Worm (Caenorhabditis elegans) whole organism, young adult: ENCODE data around the gene tbc-12.

ENCODE experiments used
- B0336.3 ChIP-seq: fragments of 200-800 bp; sonication (Bioruptor generic); IDR thresholded peaks from 2 replicates; pipeline ENCODE4 v1.3.6; 2022; ENCODE audit warnings: missing genetic modification characterization, missing compliant biosample characterization
- D2030.7 ChIP-seq: fragments of 200-800 bp; sonication (Bioruptor generic); IDR thresholded peaks from 2 replicates; pipeline ENCODE4 v1.3.6; 2022; ENCODE audit warnings: missing genetic modification reagents, missing genetic modification characterization, missing compliant biosample characterization
- F33H1.4 ChIP-seq: fragments of 200-800 bp; sonication (Bioruptor generic); IDR thresholded peaks from 2 replicates; pipeline ENCODE4 v1.3.6; 2022; ENCODE audit warnings: missing genetic modification reagents, missing genetic modification characterization, missing compliant biosample characterization
- F39B2.1 ChIP-seq: fragments of 200-800 bp; sonication (Bioruptor generic); IDR thresholded peaks from 2 replicates; pipeline ENCODE4 v1.3.6; 2022; ENCODE audit warnings: missing genetic modification reagents, missing genetic modification characterization, missing compliant biosample characterization
- F49E8.2 ChIP-seq: sonication (generic microtip); optimal IDR thresholded peaks from 3 replicates; lab custom pipeline; 2017; ENCODE audit warnings: missing genetic modification characterization, mild to moderate bottlenecking, missing compliant biosample characterization, antibody characterized with exemption, moderate library complexity; ENCODE audit not compliant: insufficient read depth
- F57A8.1 ChIP-seq: fragments of 200-800 bp; sonication (Bioruptor generic); optimal IDR thresholded peaks from 2 replicates; lab custom pipeline; 2018; ENCODE audit warnings: mild to moderate bottlenecking, missing genetic modification characterization, moderate library complexity, missing compliant biosample characterization
- T07F8.4 ChIP-seq: sonication (generic microtip); optimal IDR thresholded peaks from 2 replicates; lab custom pipeline; 2016; ENCODE audit warnings: mild to moderate bottlenecking, missing genetic modification characterization, moderate library complexity, missing compliant biosample characterization
- Y53F4B.3 ChIP-seq: fragments of 200-800 bp; sonication (Bioruptor generic); IDR thresholded peaks from 2 replicates; pipeline ENCODE4 v1.3.6; 2022; ENCODE audit warnings: missing genetic modification reagents, missing genetic modification characterization, missing compliant biosample characterization
- Y79H2A.3 ChIP-seq: fragments of 200-800 bp; sonication (Bioruptor generic); conservative IDR thresholded peaks from 2 replicates; pipeline ENCODE4 v1.3.6; 2022; ENCODE audit warnings: missing genetic modification reagents, missing genetic modification characterization, missing compliant biosample characterization
- Y95B8A.8 ChIP-seq: fragments of 200-800 bp; sonication (Bioruptor generic); IDR thresholded peaks from 2 replicates; pipeline ENCODE4 v1.3.6; 2022; ENCODE audit warnings: missing genetic modification reagents, missing genetic modification characterization, missing compliant biosample characterization
- akir-1 ChIP-seq: fragments of 200-800 bp; sonication (Bioruptor generic); optimal IDR thresholded peaks from 2 replicates; lab custom pipeline; 2018; ENCODE audit warnings: mild to moderate bottlenecking, missing genetic modification characterization, moderate library complexity, missing compliant biosample characterization
- ama-1 ChIP-seq, 3 experiments: fragments of 150-350 bp in 1 of 3; sonication (generic microtip) in 2 of 3; optimal IDR thresholded peaks; 2 replicates each; lab custom pipeline; 2014 to 2018; ENCODE audit warnings: missing biosample characterization in 2 of 3, missing genetic modification characterization in 2 of 3, missing genetic modification reagents in 2 of 3
- aptf-2 ChIP-seq: fragments of 200-800 bp; sonication (Bioruptor generic); conservative IDR thresholded peaks from 2 replicates; pipeline ENCODE4 v1.3.6; 2022; ENCODE audit warnings: missing genetic modification reagents, missing genetic modification characterization, missing compliant biosample characterization
- attf-3 ChIP-seq: fragments of 200-800 bp; sonication (Bioruptor generic); conservative IDR thresholded peaks from 2 replicates; pipeline ENCODE4 v1.3.6; 2022; ENCODE audit warnings: missing genetic modification reagents, missing genetic modification characterization, missing compliant biosample characterization
- attf-5 ChIP-seq: fragments of 200-800 bp; sonication (Bioruptor generic); optimal IDR thresholded peaks from 2 replicates; lab custom pipeline; 2018; ENCODE audit warnings: mild to moderate bottlenecking, missing genetic modification characterization, missing compliant biosample characterization
- attf-6 ChIP-seq: fragments of 200-800 bp; sonication (Bioruptor generic); IDR thresholded peaks from 2 replicates; pipeline ENCODE4 v1.3.6; 2022; ENCODE audit warnings: missing genetic modification reagents, missing genetic modification characterization, missing compliant biosample characterization
- bed-2 ChIP-seq: fragments of 200-800 bp; sonication (Bioruptor generic); IDR thresholded peaks from 2 replicates; pipeline ENCODE4 v1.3.6; 2022; ENCODE audit warnings: missing genetic modification reagents, missing genetic modification characterization, missing compliant biosample characterization
- cebp-2 ChIP-seq: fragments of 200-800 bp; sonication (Bioruptor generic); IDR thresholded peaks from 2 replicates; pipeline ENCODE4 v1.3.6; 2022; ENCODE audit warnings: missing genetic modification characterization, missing compliant biosample characterization
- ceh-100 ChIP-seq: fragments of 200-800 bp; sonication (Bioruptor generic); IDR thresholded peaks from 2 replicates; pipeline ENCODE4 v1.3.6; 2022; ENCODE audit warnings: missing genetic modification reagents, missing genetic modification characterization, missing compliant biosample characterization
- ceh-40 ChIP-seq: fragments of 200-800 bp; sonication (Bioruptor generic); IDR thresholded peaks from 2 replicates; pipeline ENCODE4 v1.3.6; 2022; ENCODE audit warnings: missing genetic modification characterization, missing compliant biosample characterization
- ceh-58 ChIP-seq: fragments of 200-800 bp; sonication (Bioruptor generic); IDR thresholded peaks from 2 replicates; pipeline ENCODE4 v1.3.6; 2022; ENCODE audit warnings: missing genetic modification characterization, missing compliant biosample characterization
- chd-7 ChIP-seq: sonication (generic microtip); optimal IDR thresholded peaks from 2 replicates; lab custom pipeline; 2016; ENCODE audit warnings: mild to moderate bottlenecking, missing genetic modification characterization, moderate library complexity, missing compliant biosample characterization
- die-1 ChIP-seq: sonication (generic microtip); optimal IDR thresholded peaks from 2 replicates; lab custom pipeline; 2016; ENCODE audit warnings: missing genotype, mild to moderate bottlenecking, missing genetic modification characterization, missing compliant biosample characterization
- dox-1 ChIP-seq: fragments of 200-800 bp; sonication (Bioruptor generic); IDR thresholded peaks from 2 replicates; pipeline ENCODE4 v1.3.6; 2022; ENCODE audit warnings: missing genetic modification reagents, missing genetic modification characterization, missing compliant biosample characterization
- efl-1 ChIP-seq: fragments of 150-350 bp; optimal IDR thresholded peaks from 2 replicates; lab custom pipeline; 2014; ENCODE audit warnings: missing biosample characterization, missing genetic modification reagents, missing genetic modification characterization
- ets-4 ChIP-seq: fragments of 200-800 bp; sonication (Bioruptor generic); optimal IDR thresholded peaks from 2 replicates; lab custom pipeline; 2018; ENCODE audit warnings: mild to moderate bottlenecking, missing genetic modification characterization, missing compliant biosample characterization
- hlh-12 ChIP-seq: sonication (generic microtip); optimal IDR thresholded peaks from 2 replicates; lab custom pipeline; 2016; ENCODE audit warnings: missing genetic modification characterization, missing compliant biosample characterization
- hlh-26 ChIP-seq: fragments of 200-800 bp; sonication (Bioruptor generic); conservative IDR thresholded peaks from 2 replicates; pipeline ENCODE4 v1.3.6; 2022; ENCODE audit warnings: missing genetic modification reagents, missing genetic modification characterization, missing compliant biosample characterization
- hmg-1.2 ChIP-seq: fragments of 200-800 bp; sonication (Bioruptor generic); IDR thresholded peaks from 2 replicates; pipeline ENCODE4 v1.3.6; 2022; ENCODE audit warnings: missing genetic modification reagents, missing genetic modification characterization, missing compliant biosample characterization
- let-607 ChIP-seq, 2 experiments: fragments of 200-800 bp in 1 of 2; sonication (Bioruptor generic) in 1 of 2; sonication (generic microtip) in 1 of 2; optimal IDR thresholded peaks; 2 replicates each; lab custom pipeline; 2016 to 2018; ENCODE audit warnings: mild to moderate bottlenecking in 2 of 2, missing compliant biosample characterization in 2 of 2, missing genetic modification characterization in 2 of 2, moderate library complexity in 2 of 2, missing genotype in 1 of 2
- lir-1 ChIP-seq: fragments of 200-800 bp; sonication (Bioruptor generic); conservative IDR thresholded peaks from 2 replicates; pipeline ENCODE4 v1.3.6; 2022; ENCODE audit warnings: missing genetic modification reagents, missing genetic modification characterization, missing compliant biosample characterization
- lsy-27 ChIP-seq: sonication (generic microtip); optimal IDR thresholded peaks from 2 replicates; lab custom pipeline; 2017; ENCODE audit warnings: missing genetic modification characterization, mild to moderate bottlenecking, missing compliant biosample characterization, antibody characterized with exemption, missing genotype, borderline replicate concordance; ENCODE audit not compliant: insufficient read depth
- madf-6 ChIP-seq: fragments of 200-800 bp; sonication (Bioruptor generic); IDR thresholded peaks from 2 replicates; pipeline ENCODE4 v1.3.6; 2022; ENCODE audit warnings: missing genetic modification reagents, missing genetic modification characterization, missing compliant biosample characterization
- mel-28 ChIP-seq: sonication (generic microtip); optimal IDR thresholded peaks from 2 replicates; lab custom pipeline; 2016; ENCODE audit warnings: borderline replicate concordance, mild to moderate bottlenecking, missing genetic modification characterization, missing compliant biosample characterization
- nhr-120 ChIP-seq: fragments of 200-800 bp; sonication (Bioruptor generic); IDR thresholded peaks from 2 replicates; pipeline ENCODE4 v1.3.6; 2022; ENCODE audit warnings: missing genetic modification characterization, missing compliant biosample characterization
- nhr-179 ChIP-seq: sonication (generic microtip); optimal IDR thresholded peaks from 2 replicates; lab custom pipeline; 2016; ENCODE audit warnings: mild to moderate bottlenecking, missing genetic modification characterization, missing compliant biosample characterization
- nhr-90 ChIP-seq: sonication (generic microtip); optimal IDR thresholded peaks from 2 replicates; lab custom pipeline; 2016; ENCODE audit warnings: missing genotype, mild to moderate bottlenecking, missing genetic modification characterization, missing compliant biosample characterization
- pbrm-1 ChIP-seq: fragments of 200-800 bp; sonication (Bioruptor generic); IDR thresholded peaks from 2 replicates; pipeline ENCODE4 v1.3.6; 2022; ENCODE audit warnings: missing genetic modification reagents, missing genetic modification characterization, missing compliant biosample characterization
- rcor-1 ChIP-seq: fragments of 200-800 bp; sonication (Bioruptor generic); IDR thresholded peaks from 2 replicates; pipeline ENCODE4 v1.3.6; 2022; ENCODE audit warnings: missing genetic modification reagents, missing genetic modification characterization, missing compliant biosample characterization
- rec-8 ChIP-seq, 2 experiments: sonication (generic microtip); optimal IDR thresholded peaks; 2 replicates each; lab custom pipeline; 2016; ENCODE audit warnings: mild to moderate bottlenecking in 2 of 2, missing genetic modification characterization in 2 of 2, missing genetic modification reagents in 2 of 2, missing genotype in 2 of 2, missing biosample characterization in 1 of 2, missing compliant biosample characterization in 1 of 2, moderate library complexity in 1 of 2
- repo-1 ChIP-seq: sonication (generic microtip); optimal IDR thresholded peaks from 2 replicates; lab custom pipeline; 2017; ENCODE audit warnings: mild to moderate bottlenecking, missing genetic modification characterization, missing compliant biosample characterization
- sea-2 ChIP-seq: fragments of 200-800 bp; sonication (Bioruptor generic); IDR thresholded peaks from 2 replicates; pipeline ENCODE4 v1.3.6; 2022; ENCODE audit warnings: missing genetic modification characterization, missing compliant biosample characterization
- sptf-2 ChIP-seq: fragments of 200-800 bp; sonication (Bioruptor generic); optimal IDR thresholded peaks from 2 replicates; lab custom pipeline; 2018; ENCODE audit warnings: mild to moderate bottlenecking, missing genetic modification characterization, missing compliant biosample characterization
- tbx-9 ChIP-seq: sonication (generic microtip); optimal IDR thresholded peaks from 2 replicates; lab custom pipeline; 2016; ENCODE audit warnings: borderline replicate concordance, missing genetic modification characterization, inconsistent platforms, missing compliant biosample characterization
- unc-62 ChIP-seq: fragments of 150-350 bp; optimal IDR thresholded peaks from 2 replicates; lab custom pipeline; 2014; ENCODE audit warnings: missing biosample characterization, missing genetic modification reagents, missing genetic modification characterization
- xnd-1 ChIP-seq: sonication (generic microtip); optimal IDR thresholded peaks from 2 replicates; lab custom pipeline; 2016; ENCODE audit warnings: missing genotype, missing genetic modification reagents, missing genetic modification characterization, missing compliant biosample characterization
- zim-3 ChIP-seq: sonication (generic microtip); optimal IDR thresholded peaks from 2 replicates; lab custom pipeline; 2017; ENCODE audit warnings: mild to moderate bottlenecking, missing genetic modification characterization, moderate library complexity, missing compliant biosample characterization
- ztf-22 ChIP-seq: fragments of 200-800 bp; sonication (Bioruptor generic); optimal IDR thresholded peaks from 2 replicates; lab custom pipeline; 2018; ENCODE audit warnings: mild to moderate bottlenecking, missing genetic modification characterization, moderate library complexity, missing compliant biosample characterization

tbc-12 gene

DNA sequence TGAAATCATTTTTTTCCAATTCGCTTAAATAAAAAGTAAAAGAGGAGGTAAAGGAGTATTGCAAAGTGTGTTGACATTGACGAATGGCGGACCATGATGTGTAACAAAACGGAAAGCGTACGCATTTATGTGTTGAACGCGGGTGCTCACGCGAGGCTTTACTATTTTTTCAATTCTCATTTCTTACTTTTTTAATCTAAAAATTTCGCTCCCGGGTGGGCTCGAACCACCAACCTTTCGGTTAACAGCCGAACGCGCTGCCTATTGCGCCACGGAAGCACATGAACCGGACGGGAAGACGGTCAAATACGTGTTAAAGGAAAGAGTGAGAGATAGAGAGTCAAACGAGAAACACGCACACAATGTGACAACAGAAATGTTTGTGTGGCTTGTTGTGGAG, 17.1 kb upstream of the tbc-12 start (continued):
- TF ChIP-seq akir-1 (peak; percentile 76), efl-1 (GFP tag; lab: Kevin White, UChicago) (no peak), attf-3 (no peak), Y95B8A.8 (no peak), nhr-90 (peak; percentile 79), xnd-1 (tag; lab: Kevin White, UChicago) (no peak), repo-1 (tag; lab: Kevin White, UChicago) (peak; percentile 75), hlh-26 (no peak), cebp-2 (no peak), lsy-27 (tag; lab: Kevin White, UChicago) (peak; percentile 74), ceh-40 (GFP tag; lab: Robert Waterston, UW) (0 out of 2 replicates have a peak, but pooled peaks have one; percentile 25), sptf-2 (GFP tag; lab: Kevin White, UChicago) (no peak), madf-6 (GFP tag; lab: Robert Waterston, UW) (0 out of 2 replicates have a peak, but pooled peaks have one; percentile 20), bed-2 (GFP tag; lab: Robert Waterston, UW) (no peak), ets-4 (GFP tag; lab: Kevin White, UChicago) (peak; percentile 4), T07F8.4 (tag; lab: Kevin White, UChicago) (peak; percentile 72), dox-1 (peak; percentile 78), rec-8 (tag; optimal IDR thresholded peaks at IDR 0.05; lab: Kevin White, UChicago) (peak; percentile 4 to 69), sea-2 (GFP tag; lab: Robert Waterston, UW) (0 out of 2 replicates have a peak, but pooled peaks have one; percentile 53), chd-7 (tag; lab: Kevin White, UChicago) (peak; percentile 81), D2030.7 (GFP tag; lab: Robert Waterston, UW) (peak; percentile 86), nhr-179 (tag; lab: Kevin White, UChicago) (peak; percentile 12), hmg-1.2 (GFP tag; lab: Robert Waterston, UW) (peak; percentile 74), ama-1 (optimal IDR thresholded peaks at IDR 0.05; lab: Kevin White, UChicago) (no peak), ama-1 (GFP tag; optimal IDR thresholded peaks at IDR 0.05; lab: Kevin White, UChicago) (peak; percentile 13 to 80), F57A8.1 (GFP tag; lab: Kevin White, UChicago) (peak; percentile 59), unc-62 (GFP tag; lab: Kevin White, UChicago) (no peak), attf-5 (peak; percentile 59), tbx-9 (tag; lab: Kevin White, UChicago) (no peak), Y53F4B.3 (GFP tag; lab: Robert Waterston, UW) (no peak), F39B2.1 (GFP tag; lab: Robert Waterston, UW) (no peak), pbrm-1 (peak; percentile 69; the same call in 1 of the 2 replicates), attf-6 (GFP tag; lab: Robert Waterston, UW) (peak; percentile 47; the same call in 1 of the 2 replicates), F49E8.2 (tag; lab: Kevin White, UChicago) (peak; percentile 42), die-1 (tag; lab: Kevin White, UChicago) (peak; percentile 88), B0336.3 (GFP tag; lab: Robert Waterston, UW) (peak; percentile 76), let-607 (tag; optimal IDR thresholded peaks at IDR 0.05; lab: Kevin White, UChicago) (peak; percentile 22 to 43), aptf-2 (GFP tag; lab: Robert Waterston, UW) (no peak), ceh-100 (no peak), zim-3 (tag; lab: Kevin White, UChicago) (peak; percentile 72), Y79H2A.3 (GFP tag; lab: Robert Waterston, UW) (no peak), lir-1 (GFP tag; lab: Robert Waterston, UW) (no peak), nhr-120 (GFP tag; lab: Robert Waterston, UW) (no peak), ztf-22 (peak; percentile 42), ceh-58 (GFP tag; lab: Robert Waterston, UW) (no peak), F33H1.4 (no peak), mel-28 (no peak), hlh-12 (tag; lab: Kevin White, UChicago) (peak; percentile 63), rcor-1 (GFP tag; lab: Robert Waterston, UW) (peak; percentile 51; the same call in 1 of the 2 replicates)
